Fruit fly (Drosophila melanogaster): ENCODE measurements around the gene CG11037.
A peak's percentile ranks its signal among the peaks of the same experiment; 100 is the strongest.

DNA sequence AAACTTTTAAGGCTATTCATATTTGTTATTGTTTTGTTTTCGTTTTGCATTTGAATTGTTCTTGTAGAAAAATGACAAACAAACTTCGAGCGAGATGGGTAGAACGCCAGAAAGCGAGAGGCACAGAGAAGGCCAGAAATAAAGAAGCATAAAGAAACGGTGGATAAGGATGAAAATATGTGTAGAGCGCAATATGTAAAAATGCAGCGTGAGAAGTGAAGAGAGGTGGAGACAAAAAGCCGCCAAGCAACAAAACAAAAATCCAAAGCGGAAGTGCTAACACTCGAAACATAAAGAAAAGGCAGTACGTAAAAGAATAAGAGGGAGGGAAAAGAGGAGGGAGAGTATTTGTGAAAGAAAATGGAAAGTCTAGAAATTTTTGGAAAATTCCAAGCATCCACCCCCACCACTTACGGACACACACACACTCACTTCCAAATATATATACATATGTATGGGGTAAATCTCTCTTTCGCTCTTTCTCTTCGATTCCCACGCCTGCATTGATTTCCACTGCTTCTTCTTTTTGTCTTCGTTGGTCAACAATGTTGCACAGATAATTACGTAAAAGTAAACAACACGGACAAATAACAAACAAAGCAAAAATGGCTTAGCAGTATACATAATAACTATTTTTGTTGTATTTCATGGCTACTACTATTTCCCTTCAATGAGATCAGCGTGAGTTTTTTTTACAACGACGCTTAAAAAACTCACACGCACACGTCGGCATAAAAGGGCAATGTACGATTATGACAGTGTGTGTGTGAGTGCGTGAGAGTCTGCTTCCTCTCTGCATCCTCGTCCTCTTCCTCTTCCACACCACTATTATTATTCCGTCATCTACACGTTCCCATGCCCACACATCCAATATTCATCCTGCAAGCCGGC, 46.4 kb upstream of the CG11037 start:
- no peak for TF ChIP-seq GATAd (GFP tag; optimal IDR thresholded peaks at IDR 0.05)
- no peak for TF ChIP-seq jim (GFP tag; optimal IDR thresholded peaks at IDR 0.05)
- no peak for TF ChIP-seq fru (GFP tag; optimal IDR thresholded peaks at IDR 0.05)
- TF ChIP-seq Hr78 (GFP tag; optimal IDR thresholded peaks at IDR 0.05) = no peak
- no peak for TF ChIP-seq Mio (GFP tag; optimal IDR thresholded peaks at IDR 0.05)
- TF ChIP-seq psq (GFP tag; optimal IDR thresholded peaks at IDR 0.05) = peak; percentile 83
- TF ChIP-seq Jra (GFP tag; optimal IDR thresholded peaks at IDR 0.05) = no peak
- no peak for TF ChIP-seq usp (GFP tag; optimal IDR thresholded peaks at IDR 0.05)
- no peak for TF ChIP-seq OdsH (GFP tag; optimal IDR thresholded peaks at IDR 0.05)
- no peak for TF ChIP-seq br (GFP tag; optimal IDR thresholded peaks at IDR 0.05)
- no peak for TF ChIP-seq dsf (GFP tag; optimal IDR thresholded peaks at IDR 0.05; ENCODE audit: borderline replicate concordance)
- TF ChIP-seq lola (GFP tag; optimal IDR thresholded peaks at IDR 0.05) = no peak
- TF ChIP-seq h (GFP tag; optimal IDR thresholded peaks at IDR 0.05) = no peak
- TF ChIP-seq Vsx2 (GFP tag; optimal IDR thresholded peaks at IDR 0.05; ENCODE audit: partially characterized antibody) = no peak

Measured in whole organism, wandering third instar larva.